Fruit fly (Drosophila melanogaster): ENCODE results near the gene Krn.

DNA sequence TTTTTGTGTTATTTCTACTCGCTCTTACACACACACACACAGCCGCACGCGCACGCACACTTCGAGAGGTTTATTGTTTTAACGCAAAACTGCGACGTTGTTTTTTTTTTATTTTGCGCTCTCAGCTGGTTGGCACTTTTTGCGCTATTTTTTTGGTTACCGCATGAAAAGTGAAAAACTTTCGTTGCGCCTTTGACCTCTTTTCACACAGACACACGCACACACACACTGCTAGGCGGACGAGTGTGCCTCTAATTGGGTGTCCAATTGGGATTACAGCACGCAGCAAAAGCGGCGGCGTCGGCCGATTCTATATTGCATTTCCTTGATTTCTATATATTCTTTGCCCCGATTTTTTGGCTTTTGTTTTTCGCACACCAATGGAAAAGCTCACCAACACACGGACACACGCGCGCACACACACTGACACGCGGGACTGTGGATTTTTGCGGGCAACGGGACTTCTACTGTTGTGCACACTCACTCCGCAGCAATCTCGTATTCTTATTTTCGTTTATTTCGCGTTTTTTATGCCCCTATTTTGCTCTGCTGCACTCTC, 14.4 kb upstream of the Krn start:
- no peak for TF ChIP-seq dsx (GFP tag; optimal IDR thresholded peaks at IDR 0.05; ENCODE audit: poor library complexity, severe bottlenecking)
- no peak for TF ChIP-seq dac (GFP tag; optimal IDR thresholded peaks at IDR 0.05)
- no peak for TF ChIP-seq CG6792 (GFP tag; optimal IDR thresholded peaks at IDR 0.05)
- no peak for TF ChIP-seq CG34406 (GFP tag; optimal IDR thresholded peaks at IDR 0.05)
- TF ChIP-seq CG10669 (GFP tag; optimal IDR thresholded peaks at IDR 0.05) = no peak
- TF ChIP-seq Smox (GFP tag; optimal IDR thresholded peaks at IDR 0.05) = no peak
- no peak for TF ChIP-seq Sox14 (GFP tag; optimal IDR thresholded peaks at IDR 0.05)
- TF ChIP-seq CG1621 (tag; optimal IDR thresholded peaks at IDR 0.05) = no peak
- no peak for TF ChIP-seq CG31627 (GFP tag; optimal IDR thresholded peaks at IDR 0.05)
- no peak for TF ChIP-seq CG8632 (GFP tag; optimal IDR thresholded peaks at IDR 0.05)
- TF ChIP-seq fd59A (GFP tag; optimal IDR thresholded peaks at IDR 0.05) = no peak
- TF ChIP-seq CG8319 (GFP tag; optimal IDR thresholded peaks at IDR 0.05) = no peak
